Worm (Caenorhabditis elegans) whole organism, late embryonic: ENCODE measurements around the gene C14H10.2.
A peak's percentile ranks its signal among the peaks of the same experiment; 100 is the strongest.

Source experiments
- C08G9.2 ChIP-seq: sonication (generic microtip); optimal IDR thresholded peaks from 2 replicates; lab custom pipeline; 2016; ENCODE audit warnings: mild to moderate bottlenecking, missing genetic modification characterization, moderate library complexity, missing compliant biosample characterization
- T23F11.4 ChIP-seq: fragments of 200-800 bp; sonication (Bioruptor generic); optimal IDR thresholded peaks from 2 replicates; lab custom pipeline; 2018; ENCODE audit warnings: mild to moderate bottlenecking, missing genetic modification characterization, missing compliant biosample characterization
- Y22D7AL.16 ChIP-seq: sonication (generic microtip); optimal IDR thresholded peaks from 2 replicates; lab custom pipeline; 2016; ENCODE audit warnings: missing genetic modification characterization, missing compliant biosample characterization
- ceh-18 ChIP-seq: sonication (generic microtip); optimal IDR thresholded peaks from 2 replicates; lab custom pipeline; 2016; ENCODE audit warnings: missing genetic modification characterization, missing compliant biosample characterization
- ceh-2 ChIP-seq: sonication (generic microtip); optimal IDR thresholded peaks from 2 replicates; lab custom pipeline; 2016; ENCODE audit warnings: missing genotype, missing genetic modification characterization, missing compliant biosample characterization
- ceh-48 ChIP-seq: sonication (generic microtip); optimal IDR thresholded peaks from 2 replicates; lab custom pipeline; 2016; ENCODE audit warnings: missing genetic modification characterization, inconsistent platforms, missing compliant biosample characterization
- ceh-9 ChIP-seq: sonication (generic microtip); optimal IDR thresholded peaks from 2 replicates; lab custom pipeline; 2016; ENCODE audit warnings: mild to moderate bottlenecking, missing genetic modification characterization, inconsistent platforms, missing compliant biosample characterization
- che-1 ChIP-seq: sonication (generic microtip); optimal IDR thresholded peaks from 2 replicates; lab custom pipeline; 2016; ENCODE audit warnings: mild to moderate bottlenecking, missing genetic modification characterization, missing compliant biosample characterization
- dmd-4 ChIP-seq: sonication (generic microtip); optimal IDR thresholded peaks from 2 replicates; lab custom pipeline; 2016; ENCODE audit warnings: borderline replicate concordance, missing genetic modification characterization, missing compliant biosample characterization
- elt-2 ChIP-seq: sonication (generic microtip); optimal IDR thresholded peaks from 2 replicates; lab custom pipeline; 2016; ENCODE audit warnings: missing genetic modification reagents, missing genetic modification characterization, missing compliant biosample characterization
- eyg-1 ChIP-seq: sonication (generic microtip); optimal IDR thresholded peaks from 2 replicates; lab custom pipeline; 2016; ENCODE audit warnings: missing genotype, missing genetic modification characterization, missing compliant biosample characterization
- fax-1 ChIP-seq: sonication (generic microtip); optimal IDR thresholded peaks from 2 replicates; lab custom pipeline; 2016; ENCODE audit warnings: missing genotype, missing genetic modification characterization, missing compliant biosample characterization
- hlh-15 ChIP-seq: sonication (generic microtip); optimal IDR thresholded peaks from 2 replicates; lab custom pipeline; 2016; ENCODE audit warnings: missing genetic modification characterization, missing compliant biosample characterization
- hlh-30 ChIP-seq: sonication (generic microtip); optimal IDR thresholded peaks from 2 replicates; lab custom pipeline; 2017; ENCODE audit warnings: antibody characterized with exemption, missing genetic modification characterization, missing compliant biosample characterization; ENCODE audit not compliant: insufficient read depth
- hlh-6 ChIP-seq: sonication (generic microtip); optimal IDR thresholded peaks from 2 replicates; lab custom pipeline; 2016; ENCODE audit warnings: missing genotype, missing genetic modification characterization, missing compliant biosample characterization
- madf-2 ChIP-seq: sonication (generic microtip); optimal IDR thresholded peaks from 2 replicates; lab custom pipeline; 2017; ENCODE audit warnings: missing genetic modification characterization, missing compliant biosample characterization
- nfya-1 ChIP-seq: sonication (generic microtip); optimal IDR thresholded peaks from 2 replicates; lab custom pipeline; 2017; ENCODE audit warnings: missing genetic modification characterization, mild to moderate bottlenecking, missing compliant biosample characterization, antibody characterized with exemption, moderate library complexity
- pag-3 ChIP-seq: sonication (generic microtip); optimal IDR thresholded peaks from 2 replicates; lab custom pipeline; 2016; ENCODE audit warnings: missing compliant biosample characterization, missing genetic modification characterization, borderline replicate concordance
- pat-9 ChIP-seq: fragments of 200-800 bp; sonication (Bioruptor generic); optimal IDR thresholded peaks from 2 replicates; lab custom pipeline; 2018; ENCODE audit warnings: mild to moderate bottlenecking, missing genetic modification characterization, moderate library complexity, missing compliant biosample characterization
- pax-1 ChIP-seq: fragments of 150-350 bp; optimal IDR thresholded peaks from 2 replicates; lab custom pipeline; 2014; ENCODE audit warnings: missing biosample characterization, missing genetic modification characterization
- pha-2 ChIP-seq: sonication (generic microtip); optimal IDR thresholded peaks from 2 replicates; lab custom pipeline; 2017; ENCODE audit warnings: mild to moderate bottlenecking, missing genetic modification characterization, missing compliant biosample characterization
- pqm-1 ChIP-seq: sonication (generic microtip); optimal IDR thresholded peaks from 2 replicates; lab custom pipeline; 2016; ENCODE audit warnings: missing genetic modification characterization, missing compliant biosample characterization
- ref-2 ChIP-seq: sonication (generic microtip); optimal IDR thresholded peaks from 2 replicates; lab custom pipeline; 2016; ENCODE audit warnings: missing genetic modification characterization, missing compliant biosample characterization
- sox-2 ChIP-seq: fragments of 200-800 bp; sonication (Bioruptor generic); IDR thresholded peaks from 2 replicates; pipeline ENCODE4 v1.3.6; 2022; ENCODE audit warnings: missing genetic modification reagents, missing genetic modification characterization, missing compliant biosample characterization
- tbx-7 ChIP-seq: sonication (generic microtip); optimal IDR thresholded peaks from 2 replicates; lab custom pipeline; 2016; ENCODE audit warnings: missing genotype, missing genetic modification characterization, missing compliant biosample characterization
- ttx-3 ChIP-seq: sonication (generic microtip); optimal IDR thresholded peaks from 2 replicates; lab custom pipeline; 2016; ENCODE audit warnings: missing genetic modification reagents, missing genetic modification characterization, missing compliant biosample characterization
- unc-3 ChIP-seq, 2 experiments: fragments of 200-800 bp in 1 of 2; sonication (Bioruptor generic) in 1 of 2; sonication (generic microtip) in 1 of 2; conservative IDR thresholded peaks in 1 of 2; optimal IDR thresholded peaks in 1 of 2; 2 replicates each; pipeline versions ENCODE4 v1.3.6 to Lab custom; 2016 to 2022; ENCODE audit warnings: missing compliant biosample characterization in 2 of 2, missing genetic modification characterization in 2 of 2, missing genetic modification reagents in 1 of 2
- unc-42 ChIP-seq: sonication (generic microtip); optimal IDR thresholded peaks from 2 replicates; lab custom pipeline; 2016; ENCODE audit warnings: missing genotype, missing genetic modification characterization, missing compliant biosample characterization
- unc-86 ChIP-seq: sonication (generic microtip); optimal IDR thresholded peaks from 2 replicates; lab custom pipeline; 2016; ENCODE audit warnings: missing genetic modification characterization, missing compliant biosample characterization
- zip-5 ChIP-seq: sonication (generic microtip); optimal IDR thresholded peaks from 2 replicates; lab custom pipeline; 2016; ENCODE audit warnings: missing genetic modification characterization, missing compliant biosample characterization

C14H10.2 gene

DNA sequence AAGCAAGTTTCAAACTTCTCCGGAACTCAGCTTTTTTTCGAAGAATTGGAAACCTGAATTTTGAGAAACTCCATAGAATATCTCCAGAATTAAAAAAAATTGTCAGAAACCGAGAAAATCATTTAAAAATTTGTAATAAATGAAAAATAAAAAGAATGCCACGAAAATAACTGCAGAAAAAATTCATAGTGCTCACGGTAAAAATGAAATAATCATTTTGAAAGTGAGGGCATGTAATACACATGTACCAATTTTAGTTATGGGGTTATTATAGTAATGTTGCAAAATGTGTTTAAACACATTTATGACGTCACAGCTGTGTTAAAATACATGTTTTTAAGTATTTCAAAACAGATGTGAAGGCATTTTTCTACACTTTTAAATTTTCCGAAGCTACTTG is 35.8 kb downstream of the C14H10.2 start:
- no peak for TF ChIP-seq unc-3 (GFP tag; conservative IDR thresholded peaks at IDR 0.05; lab: Robert Waterston, UW)
- TF ChIP-seq unc-3 (tag; optimal IDR thresholded peaks at IDR 0.05; lab: Kevin White, UChicago), result no peak
- no peak for TF ChIP-seq C08G9.2 (tag; lab: Kevin White, UChicago)
- no peak for TF ChIP-seq tbx-7 (tag; lab: Kevin White, UChicago)
- no peak for TF ChIP-seq pha-2 (tag; lab: Kevin White, UChicago)
- TF ChIP-seq sox-2, result no peak
- TF ChIP-seq unc-86 (tag; lab: Kevin White, UChicago), result no peak
- no peak for TF ChIP-seq dmd-4 (tag; lab: Kevin White, UChicago)
- TF ChIP-seq, all 69 proteins: peak for 0

DNA sequence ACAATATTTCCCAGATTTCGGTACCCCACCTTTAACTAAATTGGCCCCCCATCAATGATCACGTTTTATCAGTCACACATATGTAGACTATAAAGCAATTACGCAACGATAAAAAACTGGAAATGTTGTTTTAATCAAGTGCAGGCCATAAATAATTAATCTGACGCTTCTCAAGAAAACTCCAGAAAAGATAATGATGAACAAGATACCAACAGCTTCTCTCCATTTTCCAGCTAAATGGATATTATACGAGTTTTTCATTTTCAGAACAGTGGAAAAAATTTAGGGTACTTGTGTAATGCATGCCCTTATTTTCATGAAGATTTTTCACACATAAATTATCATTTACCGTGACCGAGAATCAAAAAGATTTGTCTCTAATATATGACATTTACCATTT is 36.3 kb downstream of the C14H10.2 start:
- TF ChIP-seq elt-2 (tag; lab: Kevin White, UChicago), result peak; percentile 52
- TF ChIP-seq sox-2, result no peak

DNA sequence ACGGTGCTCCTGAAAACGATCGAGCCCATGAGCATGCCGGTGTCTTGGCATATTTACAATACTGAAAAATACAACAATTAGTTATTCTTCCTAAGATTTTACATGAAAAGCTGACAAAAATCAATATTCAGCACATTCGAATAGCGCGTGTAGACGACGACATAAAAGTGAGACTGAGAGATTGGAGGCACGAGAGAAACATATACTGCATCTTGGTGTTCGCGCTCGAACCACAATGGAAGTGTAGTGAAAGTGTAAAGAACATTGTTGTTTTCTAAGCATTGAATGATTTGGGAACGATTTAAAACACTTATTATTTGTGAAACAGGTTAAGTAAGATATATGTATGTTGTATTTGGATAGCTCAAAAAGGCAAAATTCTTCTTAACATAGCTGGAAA is 37.3 kb downstream of the C14H10.2 start, which contains the start of gene F44A6.4:
TSS of gene F44A6.4 (minus strand) at position 67 of the 400 bp plus-strand sequence.
- TF ChIP-seq ceh-48 (tag; lab: Kevin White, UChicago) (peak; percentile 36), pat-9 (no peak)

DNA sequence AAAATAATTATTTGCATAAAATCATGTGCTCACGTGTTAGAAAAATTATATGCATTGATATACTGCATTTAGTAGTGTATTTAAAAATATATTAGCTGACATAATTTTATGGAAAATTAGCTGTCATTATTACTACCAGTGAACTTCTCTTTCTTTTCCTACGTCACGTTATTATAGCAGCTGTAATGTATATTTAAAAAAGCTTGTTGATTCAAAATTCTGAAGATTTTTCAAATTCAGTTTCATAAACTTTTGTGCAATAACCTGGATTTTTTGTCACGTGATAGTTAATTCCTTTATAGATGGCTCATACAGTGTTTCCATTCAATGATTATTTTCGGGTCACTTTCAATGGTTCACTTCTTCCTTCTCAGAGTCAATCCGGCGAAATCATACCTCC is 40.2 kb downstream of the C14H10.2 start, which contains the start of gene F44A6.3:
TSS of gene F44A6.3 (plus strand) at position 301 of the 400 bp plus-strand sequence.
- TF ChIP-seq pax-1 (tag; lab: Kevin White, UChicago) (no peak), unc-42 (tag; lab: Kevin White, UChicago) (no peak), hlh-6 (tag; lab: Kevin White, UChicago) (no peak), unc-86 (tag; lab: Kevin White, UChicago) (no peak), ceh-18 (tag; lab: Kevin White, UChicago) (no peak), zip-5 (tag; lab: Kevin White, UChicago) (no peak), ttx-3 (tag; lab: Kevin White, UChicago) (no peak), madf-2 (tag; lab: Kevin White, UChicago) (no peak), fax-1 (tag; lab: Kevin White, UChicago) (no peak), Y22D7AL.16 (no peak), ceh-2 (tag; lab: Kevin White, UChicago) (no peak), sox-2 (no peak), dmd-4 (tag; lab: Kevin White, UChicago) (no peak)

DNA sequence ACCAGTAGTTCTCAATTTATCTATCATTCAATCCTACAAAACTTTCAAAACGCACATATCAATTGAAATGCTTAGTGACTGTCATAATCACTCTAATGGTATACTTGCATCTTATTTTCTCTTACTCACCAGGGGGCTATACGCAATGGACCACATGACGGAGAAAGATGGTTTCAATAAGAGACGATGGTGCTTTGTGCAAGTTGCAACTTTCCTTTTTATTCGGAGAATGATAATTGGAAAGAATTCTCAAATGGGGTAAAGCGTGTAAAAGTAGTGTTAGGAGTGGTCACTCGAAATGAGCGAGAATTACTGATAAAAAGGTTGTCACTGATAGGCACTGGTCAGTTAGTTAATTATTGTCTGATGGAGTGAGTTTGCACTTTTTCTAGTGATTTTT is 44.2 kb downstream of the C14H10.2 start:
- peak; percentile 27 for TF ChIP-seq elt-2 (tag; lab: Kevin White, UChicago)
- no peak for TF ChIP-seq pqm-1 (tag; lab: Kevin White, UChicago)
- TF ChIP-seq, all 69 proteins: peak for 1

DNA sequence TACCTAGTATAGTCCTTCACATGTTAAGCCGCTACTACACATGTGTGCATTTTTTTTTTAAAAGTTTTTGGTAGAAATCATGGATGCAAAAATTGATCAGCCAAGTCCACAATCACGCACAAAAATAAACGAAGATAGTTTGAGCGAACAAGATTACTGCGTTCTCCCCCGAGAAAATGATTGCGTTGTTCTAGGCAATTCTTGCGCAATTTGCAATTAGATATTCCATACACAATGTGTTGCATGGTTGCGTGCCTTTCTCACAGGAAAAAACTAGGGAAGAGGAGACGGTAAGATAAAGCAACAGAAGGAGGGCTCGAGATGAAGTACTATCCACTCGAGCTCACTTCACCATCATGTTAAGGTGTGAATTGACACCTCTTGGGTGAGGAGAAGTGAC is 46.7 kb downstream of the C14H10.2 start:
- TF ChIP-seq sox-2 (no peak), ceh-9 (tag; lab: Kevin White, UChicago) (no peak), eyg-1 (tag; lab: Kevin White, UChicago) (no peak), pax-1 (tag; lab: Kevin White, UChicago) (no peak), T23F11.4 (GFP tag; lab: Kevin White, UChicago) (no peak), elt-2 (tag; lab: Kevin White, UChicago) (peak; percentile 8), ceh-48 (tag; lab: Kevin White, UChicago) (no peak), ceh-18 (tag; lab: Kevin White, UChicago) (no peak), unc-3 (GFP tag; conservative IDR thresholded peaks at IDR 0.05; lab: Robert Waterston, UW) (no peak), unc-3 (tag; optimal IDR thresholded peaks at IDR 0.05; lab: Kevin White, UChicago) (no peak), ref-2 (peak; percentile 22), hlh-15 (tag; lab: Kevin White, UChicago) (no peak)

DNA sequence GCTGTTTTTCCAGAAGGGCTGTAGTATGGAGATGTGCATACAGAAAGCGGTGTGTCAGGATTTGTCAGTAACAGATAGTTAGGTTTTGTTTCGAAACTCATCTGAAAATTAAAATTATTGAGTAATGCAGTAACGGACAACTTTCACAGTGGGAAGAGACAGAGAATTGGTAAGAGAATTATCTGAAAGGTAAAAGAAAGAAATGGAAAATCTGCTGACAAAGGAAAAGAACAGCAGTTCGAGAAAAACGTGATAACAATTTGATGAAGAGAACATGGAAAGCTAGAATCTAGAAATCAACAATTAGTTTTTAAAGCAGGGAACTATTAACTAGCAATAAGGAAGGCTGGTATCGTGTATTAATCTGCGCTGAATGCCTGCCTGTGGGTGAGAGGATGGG is 47.4 kb downstream of the C14H10.2 start, which contains the start of gene sex-1:
TSS of gene sex-1 (minus strand) at position 101 of the 400 bp plus-strand sequence.
- TF ChIP-seq ceh-9 (tag; lab: Kevin White, UChicago) (no peak), pat-9 (no peak), zip-5 (tag; lab: Kevin White, UChicago) (no peak), pha-2 (tag; lab: Kevin White, UChicago) (no peak), hlh-6 (tag; lab: Kevin White, UChicago) (no peak), che-1 (tag; lab: Kevin White, UChicago) (no peak), T23F11.4 (GFP tag; lab: Kevin White, UChicago) (no peak), hlh-30 (tag; lab: Kevin White, UChicago) (no peak), nfya-1 (no peak), pag-3 (no peak)
- TF ChIP-seq, all 69 proteins: peak for 0
